Worm (Caenorhabditis elegans) whole organism, L4 larva: Measurements from ENCODE around the gene srxa-11.
A peak's percentile ranks its signal among the peaks of the same experiment; 100 is the strongest.

Experiments
- D1046.2 ChIP-seq: fragments of 200-800 bp; sonication (Bioruptor generic); IDR thresholded peaks from 2 replicates; pipeline ENCODE4 v1.3.6; 2022; ENCODE audit warnings: missing genetic modification characterization, missing compliant biosample characterization
- F10B5.3 ChIP-seq: sonication (generic microtip); optimal IDR thresholded peaks from 2 replicates; lab custom pipeline; 2016; ENCODE audit warnings: mild to moderate bottlenecking, missing genetic modification characterization, missing compliant biosample characterization
- F37D6.2 ChIP-seq: sonication (generic microtip); optimal IDR thresholded peaks from 2 replicates; lab custom pipeline; 2016; ENCODE audit warnings: mild to moderate bottlenecking, missing genetic modification characterization, missing compliant biosample characterization
- F49E8.2 ChIP-seq: sonication (generic microtip); optimal IDR thresholded peaks from 2 replicates; lab custom pipeline; 2016; ENCODE audit warnings: missing compliant biosample characterization, mild to moderate bottlenecking, missing genetic modification characterization, borderline replicate concordance
- R02D3.7 ChIP-seq: fragments of 150-350 bp; sonication (generic microtip); optimal IDR thresholded peaks from 3 replicates; lab custom pipeline; 2014; ENCODE audit warnings: missing biosample characterization, missing genetic modification characterization
- T26A8.4 ChIP-seq: fragments of 200-800 bp; sonication (Bioruptor generic); IDR thresholded peaks from 2 replicates; pipeline ENCODE4 v1.3.6; 2022; ENCODE audit warnings: missing genetic modification characterization, missing compliant biosample characterization
- Y48G9A.11 ChIP-seq: fragments of 200-800 bp; sonication (Bioruptor generic); IDR thresholded peaks from 2 replicates; pipeline ENCODE4 v1.3.6; 2022; ENCODE audit warnings: missing genetic modification reagents, missing genetic modification characterization, missing compliant biosample characterization
- Y5F2A.4 ChIP-seq: fragments of 200-800 bp; sonication (Bioruptor generic); optimal IDR thresholded peaks from 2 replicates; lab custom pipeline; 2018; ENCODE audit warnings: mild to moderate bottlenecking, missing genetic modification characterization, missing compliant biosample characterization
- aha-1 ChIP-seq: fragments of 150-350 bp; peaks from one replicate; lab custom pipeline; 2014; ENCODE audit warnings: missing biosample characterization, missing genetic modification characterization
- ama-1 ChIP-seq: fragments of 150-350 bp; optimal IDR thresholded peaks from 2 replicates; lab custom pipeline; 2014; ENCODE audit warnings: inconsistent platforms, mixed read lengths
- attf-4 ChIP-seq: sonication (generic microtip); optimal IDR thresholded peaks from 3 replicates; lab custom pipeline; 2017; ENCODE audit warnings: missing biosample characterization, missing genetic modification characterization
- ceh-20 ChIP-seq: fragments of 200-800 bp; sonication (Bioruptor generic); IDR thresholded peaks from 2 replicates; pipeline ENCODE4 v1.3.6; 2022; ENCODE audit warnings: missing genetic modification reagents, missing genetic modification characterization, missing compliant biosample characterization
- ceh-44 ChIP-seq: fragments of 200-800 bp; sonication (Bioruptor generic); IDR thresholded peaks from 2 replicates; pipeline ENCODE4 v1.3.6; 2022; ENCODE audit warnings: missing genetic modification reagents, missing genetic modification characterization, missing compliant biosample characterization
- ceh-62 ChIP-seq: sonication (generic microtip); optimal IDR thresholded peaks from 2 replicates; lab custom pipeline; 2017; ENCODE audit warnings: missing biosample characterization, missing genetic modification characterization
- ces-1 ChIP-seq: fragments of 150-350 bp; sonication (generic microtip); optimal IDR thresholded peaks from 4 replicates; lab custom pipeline; 2014; ENCODE audit warnings: missing biosample characterization, missing genetic modification reagents, missing genetic modification characterization
- cey-2 ChIP-seq: sonication (generic microtip); optimal IDR thresholded peaks from 3 replicates; lab custom pipeline; 2017; ENCODE audit warnings: missing genetic modification characterization, mild to moderate bottlenecking, missing compliant biosample characterization, antibody characterized with exemption, borderline replicate concordance; ENCODE audit not compliant: insufficient read depth
- daf-16 ChIP-seq, 3 experiments: sonication (generic microtip); optimal IDR thresholded peaks; 2 replicates each; lab custom pipeline; 2016 to 2017; ENCODE audit warnings: missing genetic modification characterization in 3 of 3, missing genetic modification reagents in 3 of 3, mild to moderate bottlenecking in 2 of 3, missing compliant biosample characterization in 2 of 3, missing biosample characterization in 1 of 3, moderate library complexity in 1 of 3
- daf-8 ChIP-seq: fragments of 200-800 bp; sonication (Bioruptor generic); IDR thresholded peaks from 2 replicates; pipeline ENCODE4 v1.3.6; 2022; ENCODE audit warnings: missing genetic modification characterization, missing compliant biosample characterization
- dve-1 ChIP-seq: sonication (generic microtip); optimal IDR thresholded peaks from 2 replicates; lab custom pipeline; 2017; ENCODE audit warnings: antibody characterized with exemption, mild to moderate bottlenecking, missing genetic modification characterization, missing compliant biosample characterization; ENCODE audit not compliant: insufficient read depth
- fkh-10 ChIP-seq: fragments of 150-350 bp; optimal IDR thresholded peaks from 2 replicates; lab custom pipeline; 2014; ENCODE audit warnings: missing biosample characterization, missing genetic modification reagents, missing genetic modification characterization
- hif-1 ChIP-seq, 2 experiments: sonication (generic microtip); optimal IDR thresholded peaks; 2 replicates each; lab custom pipeline; 2016 to 2017; ENCODE audit warnings: missing compliant biosample characterization in 2 of 2, missing genetic modification characterization in 2 of 2, missing genetic modification reagents in 2 of 2, missing genotype in 2 of 2, mild to moderate bottlenecking in 1 of 2
- hlh-11 ChIP-seq: fragments of 200-800 bp; sonication (Bioruptor generic); optimal IDR thresholded peaks from 2 replicates; lab custom pipeline; 2018; ENCODE audit warnings: mild to moderate bottlenecking, missing genetic modification characterization, missing compliant biosample characterization
- lim-7 ChIP-seq: fragments of 200-800 bp; sonication (Bioruptor generic); IDR thresholded peaks from 2 replicates; pipeline ENCODE4 v1.3.6; 2022; ENCODE audit warnings: missing genetic modification characterization, missing compliant biosample characterization
- lin-1 ChIP-seq: fragments of 200-800 bp; sonication (Bioruptor generic); IDR thresholded peaks from 2 replicates; pipeline ENCODE4 v1.3.6; 2022; ENCODE audit warnings: missing genetic modification reagents, missing genetic modification characterization, missing compliant biosample characterization
- lin-29 ChIP-seq: fragments of 200-800 bp; sonication (Bioruptor generic); IDR thresholded peaks from 2 replicates; pipeline ENCODE4 v1.3.6; 2022; ENCODE audit warnings: missing genetic modification reagents, missing genetic modification characterization, missing compliant biosample characterization
- lin-38 ChIP-seq: fragments of 200-800 bp; sonication (Bioruptor generic); IDR thresholded peaks from 2 replicates; pipeline ENCODE4 v1.3.6; 2022; ENCODE audit warnings: missing genetic modification reagents, missing genetic modification characterization, missing compliant biosample characterization
- lir-3 ChIP-seq: sonication (generic microtip); optimal IDR thresholded peaks from 2 replicates; lab custom pipeline; 2016; ENCODE audit warnings: mild to moderate bottlenecking, missing genetic modification characterization, missing compliant biosample characterization
- lsy-2 ChIP-seq, 2 experiments: fragments of 150-350 bp in 1 of 2; sonication (generic microtip) in 1 of 2; optimal IDR thresholded peaks; 2 replicates each; lab custom pipeline; 2014 to 2017; ENCODE audit warnings: missing biosample characterization in 2 of 2, missing genetic modification characterization in 2 of 2
- madf-9 ChIP-seq: fragments of 200-800 bp; sonication (Bioruptor generic); conservative IDR thresholded peaks from 2 replicates; pipeline ENCODE4 v1.3.6; 2022; ENCODE audit warnings: missing genetic modification reagents, missing genetic modification characterization, missing compliant biosample characterization
- mxl-2 ChIP-seq: fragments of 200-800 bp; sonication (Bioruptor generic); conservative IDR thresholded peaks from 2 replicates; pipeline ENCODE4 v1.3.6; 2022; ENCODE audit warnings: missing genetic modification reagents, missing genetic modification characterization, missing compliant biosample characterization
- nhr-10 ChIP-seq: fragments of 150-350 bp; optimal IDR thresholded peaks from 2 replicates; lab custom pipeline; 2014; ENCODE audit warnings: missing biosample characterization, missing genetic modification characterization
- nhr-11 ChIP-seq: fragments of 150-350 bp; optimal IDR thresholded peaks from 2 replicates; lab custom pipeline; 2014; ENCODE audit warnings: missing biosample characterization, missing genetic modification characterization
- nhr-237 ChIP-seq: sonication (generic microtip); optimal IDR thresholded peaks from 2 replicates; lab custom pipeline; 2017; ENCODE audit warnings: missing biosample characterization, missing genetic modification characterization
- nhr-28 ChIP-seq: fragments of 150-350 bp; optimal IDR thresholded peaks from 2 replicates; lab custom pipeline; 2014; ENCODE audit warnings: missing biosample characterization, missing genetic modification characterization
- nhr-48 ChIP-seq: sonication (generic microtip); optimal IDR thresholded peaks from 2 replicates; lab custom pipeline; 2016; ENCODE audit warnings: mild to moderate bottlenecking, missing genetic modification characterization, missing compliant biosample characterization
- nhr-77 ChIP-seq: fragments of 150-350 bp; optimal IDR thresholded peaks from 2 replicates; lab custom pipeline; 2014; ENCODE audit warnings: missing biosample characterization, missing genetic modification characterization
- php-3 ChIP-seq: fragments of 200-800 bp; sonication (Bioruptor generic); IDR thresholded peaks from 2 replicates; pipeline ENCODE4 v1.3.6; 2022; ENCODE audit warnings: missing genetic modification reagents, missing genetic modification characterization, missing compliant biosample characterization
- pqm-1 ChIP-seq: sonication (generic microtip); optimal IDR thresholded peaks from 2 replicates; lab custom pipeline; 2017; ENCODE audit warnings: missing biosample characterization, missing genetic modification characterization
- rbr-2 ChIP-seq: sonication (generic microtip); optimal IDR thresholded peaks from 2 replicates; lab custom pipeline; 2016; ENCODE audit warnings: missing genotype, missing genetic modification characterization, missing compliant biosample characterization
- saeg-2 ChIP-seq: fragments of 200-800 bp; sonication (Bioruptor generic); IDR thresholded peaks from 2 replicates; pipeline ENCODE4 v1.3.6; 2022; ENCODE audit warnings: missing genetic modification reagents, missing genetic modification characterization, missing compliant biosample characterization
- sdz-12 ChIP-seq: fragments of 200-800 bp; sonication (Bioruptor generic); optimal IDR thresholded peaks from 2 replicates; lab custom pipeline; 2018; ENCODE audit warnings: mild to moderate bottlenecking, missing genetic modification characterization, missing compliant biosample characterization
- set-16 ChIP-seq: fragments of 200-800 bp; sonication (Bioruptor generic); IDR thresholded peaks from 2 replicates; pipeline ENCODE4 v1.3.6; 2022; ENCODE audit warnings: missing genetic modification reagents, missing genetic modification characterization, missing compliant biosample characterization
- snpc-1.2 ChIP-seq: fragments of 200-800 bp; sonication (Bioruptor generic); IDR thresholded peaks from 2 replicates; pipeline ENCODE4 v1.3.6; 2022; ENCODE audit warnings: missing genetic modification reagents, missing genetic modification characterization, missing compliant biosample characterization
- tag-97 ChIP-seq: fragments of 200-800 bp; sonication (Bioruptor generic); IDR thresholded peaks from 2 replicates; pipeline ENCODE4 v1.3.6; 2022; ENCODE audit warnings: missing genetic modification characterization, missing compliant biosample characterization
- zag-1 ChIP-seq: fragments of 150-350 bp; optimal IDR thresholded peaks from 2 replicates; lab custom pipeline; 2014; ENCODE audit warnings: missing biosample characterization, missing genetic modification characterization

srxa-11 gene

ce11 chrV:13887358-13887757 is 36.6 kb upstream of the srxa-11 start, which contains the start of gene srsx-19:
srsx-19 (plus strand) TSS chrV:13887658.
- no peak for TF ChIP-seq dve-1 (tag; lab: Kevin White, UChicago)
- no peak for TF ChIP-seq tag-97 (GFP tag; lab: Robert Waterston, UW)
- peak; percentile 16 for TF ChIP-seq aha-1
- TF ChIP-seq nhr-11 (tag; lab: Kevin White, UChicago) = no peak
- TF ChIP-seq nhr-10 (tag; lab: Kevin White, UChicago) = no peak
- no peak for TF ChIP-seq php-3 (GFP tag; lab: Robert Waterston, UW)
- TF ChIP-seq, all 104 proteins: peak for 1

- TF ChIP-seq nhr-11 (tag; lab: Kevin White, UChicago) (no peak), ceh-62 (tag; lab: Kevin White, UChicago) (no peak), dve-1 (tag; lab: Kevin White, UChicago) (no peak), pqm-1 (no peak), lir-3 (tag; lab: Kevin White, UChicago) (no peak), sdz-12 (GFP tag; lab: Kevin White, UChicago) (no peak), ceh-20 (no peak), F10B5.3 (tag; lab: Kevin White, UChicago) (no peak), rbr-2 (tag; lab: Kevin White, UChicago) (no peak), R02D3.7 (tag; lab: Kevin White, UChicago) (no peak), daf-8 (no peak), hif-1 (tag; optimal IDR thresholded peaks at IDR 0.05; lab: Kevin White, UChicago) (no peak), F49E8.2 (tag; lab: Kevin White, UChicago) (no peak), saeg-2 (GFP tag; lab: Robert Waterston, UW) (no peak), set-16 (GFP tag; lab: Robert Waterston, UW) (no peak)
Measured at ce11 chrV:13889516-13889915, 34.4 kb upstream of the srxa-11 start, which contains the start of gene spp-12. spp-12 (plus strand) TSS chrV:13889816.

DNA sequence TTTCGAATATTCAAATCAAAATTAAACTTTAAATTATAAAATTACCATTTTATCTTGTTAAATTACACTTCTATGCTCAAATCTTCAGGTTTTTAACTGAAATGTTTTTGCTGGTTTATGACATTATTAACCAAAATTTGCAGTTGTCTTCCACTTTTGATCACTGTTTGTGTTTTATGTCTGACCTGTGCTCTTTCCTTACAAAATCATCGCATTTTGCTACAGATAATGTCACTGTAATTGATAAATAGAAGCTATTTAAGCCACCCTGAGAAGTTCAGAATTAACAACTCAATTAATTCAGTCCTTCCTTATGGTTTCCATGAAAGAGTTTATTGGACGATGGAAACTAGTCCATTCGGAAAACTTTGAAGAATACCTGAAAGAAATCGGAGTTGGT is 33.5 kb upstream of the srxa-11 start, which contains the start of gene lbp-8:
TSS of gene lbp-8 (plus strand) at position 301 of the 400 bp plus-strand sequence.
- TF ChIP-seq cey-2 (no peak), Y48G9A.11 (GFP tag; lab: Robert Waterston, UW) (no peak), snpc-1.2 (no peak), aha-1 (no peak), lim-7 (GFP tag; lab: Robert Waterston, UW) (no peak), fkh-10 (GFP tag; lab: Kevin White, UChicago) (no peak), nhr-237 (tag; lab: Kevin White, UChicago) (no peak), zag-1 (tag; lab: Kevin White, UChicago) (no peak), tag-97 (GFP tag; lab: Robert Waterston, UW) (no peak), lin-29 (no peak), nhr-28 (tag; lab: Kevin White, UChicago) (no peak), ama-1 (no peak)

ce11 chrV:13891489-13891888 is 32.5 kb upstream of the srxa-11 start:
- TF ChIP-seq lim-7 (GFP tag; lab: Robert Waterston, UW) (no peak), D1046.2 (GFP tag; lab: Robert Waterston, UW) (no peak), T26A8.4 (GFP tag; lab: Robert Waterston, UW) (no peak), hlh-11 (peak; percentile 45), Y5F2A.4 (GFP tag; lab: Kevin White, UChicago) (no peak), set-16 (GFP tag; lab: Robert Waterston, UW) (no peak), attf-4 (tag; lab: Kevin White, UChicago) (no peak), cey-2 (no peak), lin-38 (no peak), mxl-2 (GFP tag; lab: Robert Waterston, UW) (no peak), rbr-2 (tag; lab: Kevin White, UChicago) (no peak), nhr-48 (tag; lab: Kevin White, UChicago) (no peak), lsy-2 (tag; optimal IDR thresholded peaks at IDR 0.05; lab: Kevin White, UChicago) (no peak), daf-16 (GFP tag; optimal IDR thresholded peaks at IDR 0.05; lab: Kevin White, UChicago) (no peak), daf-16 (tag; optimal IDR thresholded peaks at IDR 0.05; lab: Kevin White, UChicago) (peak; percentile 96), nhr-28 (tag; lab: Kevin White, UChicago) (peak; percentile 37), lin-1 (no peak), madf-9 (GFP tag; lab: Robert Waterston, UW) (no peak), ces-1 (GFP tag; lab: Kevin White, UChicago) (no peak), F37D6.2 (tag; lab: Kevin White, UChicago) (no peak), nhr-77 (tag; lab: Kevin White, UChicago) (peak; percentile 53), ceh-44 (GFP tag; lab: Robert Waterston, UW) (no peak), ama-1 (no peak), dve-1 (tag; lab: Kevin White, UChicago) (peak; percentile 76)
